Worm (Caenorhabditis elegans): Measurements from ENCODE around the gene R144.6.
A peak's percentile ranks its signal among the peaks of the same experiment; 100 is the strongest.

R144.6 gene

ce11 chrIII:5021689-5022088 is 17.2 kb upstream of the R144.6 start, which contains the start of gene R144.3:
TSS of gene R144.3 (plus strand) at chrIII:5021989.
- no peak for TF ChIP-seq ceh-19 (GFP tag; optimal IDR thresholded peaks at IDR 0.05)
- no peak for TF ChIP-seq sox-4 (tag; optimal IDR thresholded peaks at IDR 0.05)
- TF ChIP-seq hlh-8 (tag; optimal IDR thresholded peaks at IDR 0.05) = no peak
- no peak for TF ChIP-seq sox-2 (GFP tag; IDR thresholded peaks at IDR 0.05)
- TF ChIP-seq elt-4 (tag; optimal IDR thresholded peaks at IDR 0.05) = no peak
- no peak for TF ChIP-seq ceh-14 (tag; optimal IDR thresholded peaks at IDR 0.05)
- TF ChIP-seq fkh-10 (GFP tag; optimal IDR thresholded peaks at IDR 0.05) = no peak
- no peak for TF ChIP-seq nhr-232 (tag; optimal IDR thresholded peaks at IDR 0.05)
- no peak for TF ChIP-seq eyg-1 (tag; optimal IDR thresholded peaks at IDR 0.05)

ce11 chrIII:5020924-5021323 is 16.4 kb upstream of the R144.6 start, which contains the start of gene mdt-11:
TSS of gene mdt-11 (plus strand) at chrIII:5021224.
- TF ChIP-seq lim-6 (tag; optimal IDR thresholded peaks at IDR 0.05) = no peak
- no peak for TF ChIP-seq ceh-24 (tag; optimal IDR thresholded peaks at IDR 0.05)
- no peak for TF ChIP-seq ttx-3 (tag; optimal IDR thresholded peaks at IDR 0.05)
- no peak for TF ChIP-seq tbx-7 (tag; optimal IDR thresholded peaks at IDR 0.05)
- TF ChIP-seq pax-1 (tag; optimal IDR thresholded peaks at IDR 0.05) = no peak
- TF ChIP-seq ceh-31 (tag; optimal IDR thresholded peaks at IDR 0.05) = no peak
- TF ChIP-seq unc-55 (GFP tag; optimal IDR thresholded peaks at IDR 0.05) = no peak
- no peak for TF ChIP-seq gmeb-2 (tag; optimal IDR thresholded peaks at IDR 0.05)
- TF ChIP-seq F13H6.1 (tag; optimal IDR thresholded peaks at IDR 0.05) = no peak
- TF ChIP-seq sox-2 (GFP tag; IDR thresholded peaks at IDR 0.05) = no peak
- TF ChIP-seq ceh-34 (tag; optimal IDR thresholded peaks at IDR 0.05) = no peak
- TF ChIP-seq pha-4 (tag; optimal IDR thresholded peaks at IDR 0.05) = no peak
- TF ChIP-seq zip-5 (tag; optimal IDR thresholded peaks at IDR 0.05) = no peak

ce11 chrIII:5018116-5018689 is 13.7 kb upstream of the R144.6 start, which contains the start of gene wip-1:
TSS of gene wip-1 (plus strand) at chrIII:5018639.
- peak; percentile 2 for TF ChIP-seq hlh-15 (tag; optimal IDR thresholded peaks at IDR 0.05)
- peak; percentile 72 for TF ChIP-seq pqm-1 (tag; optimal IDR thresholded peaks at IDR 0.05)
- peak; percentile 87 for TF ChIP-seq hlh-30 (tag; optimal IDR thresholded peaks at IDR 0.05; ENCODE audit: insufficient read depth)
- no peak for TF ChIP-seq ceh-24 (tag; optimal IDR thresholded peaks at IDR 0.05)
- TF ChIP-seq ceh-22 (tag; optimal IDR thresholded peaks at IDR 0.05) = no peak
- peak; percentile 51 for TF ChIP-seq tbx-7 (tag; optimal IDR thresholded peaks at IDR 0.05)
- no peak for TF ChIP-seq elt-4 (tag; optimal IDR thresholded peaks at IDR 0.05)
- peak; percentile 58 for TF ChIP-seq fax-1 (tag; optimal IDR thresholded peaks at IDR 0.05)
- TF ChIP-seq nhr-11 (tag; optimal IDR thresholded peaks at IDR 0.05) = no peak
- peak; percentile 58 for TF ChIP-seq ttx-3 (tag; optimal IDR thresholded peaks at IDR 0.05)
- TF ChIP-seq ceh-48 (tag; optimal IDR thresholded peaks at IDR 0.05) = peak; percentile 69
- TF ChIP-seq npax-4 (tag; optimal IDR thresholded peaks at IDR 0.05) = no peak
- TF ChIP-seq gmeb-2 (tag; optimal IDR thresholded peaks at IDR 0.05) = peak; percentile 37
- TF ChIP-seq sox-2 (GFP tag; IDR thresholded peaks at IDR 0.05) = no peak
- TF ChIP-seq pha-4 (tag; optimal IDR thresholded peaks at IDR 0.05) = no peak
- peak; percentile 89 for TF ChIP-seq ceh-14 (tag; optimal IDR thresholded peaks at IDR 0.05)
- peak; percentile 66 for TF ChIP-seq unc-42 (tag; optimal IDR thresholded peaks at IDR 0.05)
- TF ChIP-seq hlh-6 (tag; optimal IDR thresholded peaks at IDR 0.05) = peak; percentile 72
- no peak for TF ChIP-seq lin-11 (tag; optimal IDR thresholded peaks at IDR 0.05)
- peak; percentile 15 for TF ChIP-seq dmd-4 (tag; optimal IDR thresholded peaks at IDR 0.05; ENCODE audit: borderline replicate concordance)
- TF ChIP-seq elt-2 (tag; optimal IDR thresholded peaks at IDR 0.05) = peak; percentile 87
- TF ChIP-seq pha-2 (tag; optimal IDR thresholded peaks at IDR 0.05) = peak; percentile 38
- peak; percentile 49 for TF ChIP-seq hlh-8 (tag; optimal IDR thresholded peaks at IDR 0.05)
- TF ChIP-seq ceh-19 (GFP tag; optimal IDR thresholded peaks at IDR 0.05) = peak; percentile 44
- TF ChIP-seq C08G9.2 (tag; optimal IDR thresholded peaks at IDR 0.05) = peak; percentile 66
- no peak for TF ChIP-seq pag-3 (tag; optimal IDR thresholded peaks at IDR 0.05; ENCODE audit: borderline replicate concordance)
- peak; percentile 84 for TF ChIP-seq ztf-16 (tag; optimal IDR thresholded peaks at IDR 0.05)
- peak; percentile 30 for TF ChIP-seq C38D4.7 (GFP tag; optimal IDR thresholded peaks at IDR 0.05)
- TF ChIP-seq pax-1 (tag; optimal IDR thresholded peaks at IDR 0.05) = no peak
- peak; percentile 94 for TF ChIP-seq nfya-1 (tag; optimal IDR thresholded peaks at IDR 0.05)
- peak; percentile 64 for TF ChIP-seq T23F11.4 (GFP tag; optimal IDR thresholded peaks at IDR 0.05)
- 0 out of 2 replicates have a peak, but pooled peaks have one; percentile 36 for TF ChIP-seq ceh-45 (GFP tag; IDR thresholded peaks at IDR 0.05)
- peak; percentile 98 for TF ChIP-seq ets-4 (tag; optimal IDR thresholded peaks at IDR 0.05)
- no peak for TF ChIP-seq ama-1 (optimal IDR thresholded peaks at IDR 0.05)
- peak; percentile 79 for TF ChIP-seq sdc-2 (tag; optimal IDR thresholded peaks at IDR 0.05)
- peak; percentile 80 for TF ChIP-seq K09A11.1 (tag; optimal IDR thresholded peaks at IDR 0.05; ENCODE audit: insufficient read depth)
- peak; percentile 92 for TF ChIP-seq rnt-1 (tag; optimal IDR thresholded peaks at IDR 0.05)

Measured in whole organism, late embryonic.